Fruit fly (Drosophila melanogaster) whole organism, embryonic: ENCODE results near the gene CG15408.

Experiments used
- Blimp-1 ChIP-seq: fragments of 200-800 bp; sonication (Bioruptor generic); optimal IDR thresholded peaks from 3 replicates; lab custom pipeline; 2018; ENCODE audit warnings: missing biosample characterization, missing genetic modification characterization, mild to moderate bottlenecking, moderate library complexity, missing genetic modification reagents
- CG10543 ChIP-seq: fragments of 200-800 bp; sonication (Bioruptor generic); optimal IDR thresholded peaks from 3 replicates; lab custom pipeline; 2017; ENCODE audit warnings: missing biosample characterization, mild to moderate bottlenecking, missing genetic modification characterization, moderate library complexity
- CG10565 ChIP-seq: fragments of 200-800 bp; sonication (Bioruptor generic); optimal IDR thresholded peaks from 3 replicates; lab custom pipeline; 2016; ENCODE audit warnings: missing biosample characterization, mild to moderate bottlenecking, missing genetic modification characterization
- CG11398 ChIP-seq: fragments of 200-800 bp; sonication (Bioruptor generic); optimal IDR thresholded peaks from 2 replicates; lab custom pipeline; 2016; ENCODE audit warnings: missing biosample characterization, missing genetic modification characterization
- CG14667 ChIP-seq: fragments of 200-800 bp; sonication (Bioruptor generic); IDR thresholded peaks from 2 replicates; pipeline ENCODE4 v1.3.6; 2022; ENCODE audit warnings: missing biosample characterization, missing genetic modification characterization
- CG14965 ChIP-seq: fragments of 200-800 bp; sonication (Bioruptor generic); optimal IDR thresholded peaks from 2 replicates; lab custom pipeline; 2016; ENCODE audit warnings: missing biosample characterization, missing genetic modification characterization, borderline replicate concordance
- CG15073 ChIP-seq: fragments of 200-800 bp; sonication (Bioruptor generic); optimal IDR thresholded peaks from 2 replicates; lab custom pipeline; 2016; ENCODE audit warnings: missing biosample characterization, missing genetic modification characterization
- CG15479 ChIP-seq: fragments of 200-800 bp; sonication (Bioruptor generic); optimal IDR thresholded peaks from 3 replicates; lab custom pipeline; 2019; ENCODE audit warnings: missing biosample characterization, mild to moderate bottlenecking, missing genetic modification characterization, moderate library complexity
- CG1602 ChIP-seq: fragments of 200-800 bp; sonication (Bioruptor generic); optimal IDR thresholded peaks from 3 replicates; lab custom pipeline; 2016; ENCODE audit warnings: missing biosample characterization, missing genetic modification characterization
- CG17328 ChIP-seq: fragments of 200-800 bp; sonication (Bioruptor generic); IDR thresholded peaks from 2 replicates; pipeline ENCODE4 v1.3.6; 2022; ENCODE audit warnings: missing biosample characterization, missing genetic modification characterization
- CG18599 ChIP-seq: fragments of 200-800 bp; sonication (Bioruptor generic); optimal IDR thresholded peaks from 3 replicates; lab custom pipeline; 2017; ENCODE audit warnings: missing biosample characterization, missing genetic modification characterization, mild to moderate bottlenecking, moderate library complexity, missing genetic modification reagents
- CG30431 ChIP-seq: fragments of 200-800 bp; sonication (Bioruptor generic); optimal IDR thresholded peaks from 2 replicates; lab custom pipeline; 2017; ENCODE audit warnings: missing biosample characterization, missing genetic modification characterization
- CG32532 ChIP-seq: fragments of 200-800 bp; sonication (Bioruptor generic); IDR thresholded peaks from 2 replicates; pipeline ENCODE4 v1.3.6; 2022; ENCODE audit warnings: missing biosample characterization, missing genetic modification characterization
- CG4404 ChIP-seq: fragments of 200-800 bp; sonication (Bioruptor generic); IDR thresholded peaks from 2 replicates; pipeline ENCODE4 v1.3.6; 2022; ENCODE audit warnings: missing biosample characterization, missing genetic modification characterization
- CG4707 ChIP-seq: fragments of 200-800 bp; sonication (Bioruptor generic); optimal IDR thresholded peaks from 2 replicates; lab custom pipeline; 2018; ENCODE audit warnings: missing biosample characterization, mild to moderate bottlenecking, missing genetic modification characterization, moderate library complexity
- CG4820 ChIP-seq: fragments of 200-800 bp; sonication (Bioruptor generic); optimal IDR thresholded peaks from 3 replicates; lab custom pipeline; 2016; ENCODE audit warnings: missing biosample characterization, missing genetic modification characterization
- CG5180 ChIP-seq: fragments of 200-800 bp; sonication (Bioruptor generic); optimal IDR thresholded peaks from 3 replicates; lab custom pipeline; 2017; ENCODE audit warnings: missing biosample characterization, missing genetic modification characterization, mild to moderate bottlenecking, moderate library complexity, missing genetic modification reagents
- CG6254 ChIP-seq: fragments of 200-800 bp; sonication (Bioruptor generic); optimal IDR thresholded peaks from 3 replicates; lab custom pipeline; 2017; ENCODE audit warnings: mild to moderate bottlenecking, missing biosample characterization, missing genetic modification reagents, missing genetic modification characterization
- CG6654 ChIP-seq: fragments of 200-800 bp; sonication (Bioruptor generic); optimal IDR thresholded peaks from 2 replicates; lab custom pipeline; 2017; ENCODE audit warnings: missing biosample characterization, mild to moderate bottlenecking, missing genetic modification characterization
- CG8924 ChIP-seq: fragments of 200-800 bp; optimal IDR thresholded peaks from 3 replicates; lab custom pipeline; 2019; ENCODE audit warnings: missing biosample characterization, mild to moderate bottlenecking, missing genetic modification characterization, moderate library complexity
- CG8944 ChIP-seq: fragments of 200-800 bp; sonication (Bioruptor generic); optimal IDR thresholded peaks from 3 replicates; lab custom pipeline; 2016; ENCODE audit warnings: missing biosample characterization, missing genetic modification characterization
- CG9609 ChIP-seq: fragments of 200-800 bp; sonication (Bioruptor generic); optimal IDR thresholded peaks from 3 replicates; lab custom pipeline; 2016; ENCODE audit warnings: missing biosample characterization, missing genetic modification characterization
- CG9797 ChIP-seq: fragments of 200-800 bp; sonication (Bioruptor generic); optimal IDR thresholded peaks from 3 replicates; lab custom pipeline; 2018; ENCODE audit warnings: missing biosample characterization, mild to moderate bottlenecking, missing genetic modification characterization
- Dad ChIP-seq: fragments of 200-800 bp; sonication (Bioruptor generic); optimal IDR thresholded peaks from 3 replicates; lab custom pipeline; 2016; ENCODE audit warnings: missing biosample characterization, missing genetic modification characterization
- Deaf1 ChIP-seq: fragments of 200-800 bp; optimal IDR thresholded peaks from 3 replicates; lab custom pipeline; 2019; ENCODE audit warnings: missing biosample characterization, mild to moderate bottlenecking, missing genetic modification characterization, moderate library complexity
- Doc2 ChIP-seq: fragments of 200-800 bp; sonication (Bioruptor generic); IDR thresholded peaks from 2 replicates; pipeline ENCODE4 v1.3.6; 2022; ENCODE audit warnings: missing biosample characterization, missing genetic modification characterization
- Dp ChIP-seq: fragments of 200-800 bp; sonication (Bioruptor generic); optimal IDR thresholded peaks from 2 replicates; lab custom pipeline; 2018; ENCODE audit warnings: missing biosample characterization, mild to moderate bottlenecking, missing genetic modification characterization, moderate library complexity
- GATAe ChIP-seq: fragments of 200-800 bp; sonication (Bioruptor generic); conservative IDR thresholded peaks from 2 replicates; pipeline ENCODE4 v1.3.6; 2022; ENCODE audit warnings: missing biosample characterization, missing genetic modification characterization
- H15 ChIP-seq: fragments of 200-800 bp; sonication (Bioruptor generic); IDR thresholded peaks from 3 replicates; pipeline ENCODE4 v1.3.6; 2022; ENCODE audit warnings: missing biosample characterization, missing genetic modification characterization
- HLH4C ChIP-seq: fragments of 200-800 bp; sonication (Bioruptor generic); IDR thresholded peaks from 3 replicates; pipeline ENCODE4 v1.3.6; 2022; ENCODE audit warnings: missing biosample characterization, missing genetic modification characterization; ENCODE audit not compliant: partially characterized antibody
- Lhr ChIP-seq: fragments of 200-800 bp; sonication (Bioruptor generic); optimal IDR thresholded peaks from 3 replicates; lab custom pipeline; 2017; ENCODE audit warnings: mild to moderate bottlenecking, missing biosample characterization, missing genetic modification reagents, missing genetic modification characterization
- MESR4 ChIP-seq: fragments of 200-800 bp; sonication (Bioruptor generic); optimal IDR thresholded peaks from 2 replicates; lab custom pipeline; 2018; ENCODE audit warnings: missing biosample characterization, mild to moderate bottlenecking, missing genetic modification characterization, moderate library complexity
- YL-1 ChIP-seq: fragments of 200-800 bp; sonication (Bioruptor generic); optimal IDR thresholded peaks from 3 replicates; lab custom pipeline; 2017; ENCODE audit warnings: missing biosample characterization, mild to moderate bottlenecking, missing genetic modification characterization
- bigmax ChIP-seq: fragments of 200-800 bp; sonication (Bioruptor generic); optimal IDR thresholded peaks from 2 replicates; lab custom pipeline; 2018; ENCODE audit warnings: missing biosample characterization, mild to moderate bottlenecking, missing genetic modification characterization
- bowl ChIP-seq: fragments of 200-800 bp; sonication (Bioruptor generic); IDR thresholded peaks from 2 replicates; pipeline ENCODE4 v1.3.6; 2022; ENCODE audit warnings: missing biosample characterization, missing genetic modification characterization
- br ChIP-seq: fragments of >200 bp; optimal IDR thresholded peaks from 2 replicates; lab custom pipeline; 2017
- crc ChIP-seq: fragments of 200-800 bp; sonication (Bioruptor generic); optimal IDR thresholded peaks from 2 replicates; lab custom pipeline; 2016; ENCODE audit warnings: missing biosample characterization, missing genetic modification characterization
- eyg ChIP-seq: fragments of 200-800 bp; sonication (Bioruptor generic); optimal IDR thresholded peaks from 3 replicates; lab custom pipeline; 2016; ENCODE audit warnings: missing biosample characterization, missing genetic modification characterization
- fd64A ChIP-seq: fragments of 200-800 bp; sonication (Bioruptor generic); optimal IDR thresholded peaks from 3 replicates; lab custom pipeline; 2018; ENCODE audit warnings: missing biosample characterization, mild to moderate bottlenecking, missing genetic modification characterization
- gcm ChIP-seq: fragments of 200-800 bp; sonication (Bioruptor generic); optimal IDR thresholded peaks from 2 replicates; lab custom pipeline; 2019; ENCODE audit warnings: missing biosample characterization, mild to moderate bottlenecking, missing genetic modification characterization, moderate library complexity
- lola ChIP-seq, 3 experiments: fragments of >200 bp in 2 of 3; fragments of 200-800 bp in 1 of 3; sonication (Bioruptor generic) in 1 of 3; optimal IDR thresholded peaks; 2 replicates each; lab custom pipeline; 2017 to 2019; ENCODE audit warnings: missing biosample characterization in 3 of 3, missing genetic modification characterization in 3 of 3, mild to moderate bottlenecking in 1 of 3, moderate library complexity in 1 of 3
- lov ChIP-seq, 2 experiments: fragments of 200-800 bp in 1 of 2; fragments of >200 bp in 1 of 2; sonication (Bioruptor generic) in 1 of 2; IDR thresholded peaks in 1 of 2; optimal IDR thresholded peaks in 1 of 2; 2 replicates in 1 of 2; 3 replicates in 1 of 2; pipeline versions ENCODE4 v1.3.6 to Lab custom; 2017 to 2022; ENCODE audit warnings: missing biosample characterization in 1 of 2, missing genetic modification characterization in 1 of 2
- nmo ChIP-seq: fragments of 200-800 bp; sonication (Bioruptor generic); optimal IDR thresholded peaks from 2 replicates; lab custom pipeline; 2018; ENCODE audit warnings: missing biosample characterization, mild to moderate bottlenecking, missing genetic modification characterization, moderate library complexity
- p53 ChIP-seq: fragments of 200-800 bp; sonication (Bioruptor generic); optimal IDR thresholded peaks from 2 replicates; lab custom pipeline; 2016; ENCODE audit warnings: missing biosample characterization, missing genetic modification characterization
- phol ChIP-seq: fragments of 200-800 bp; sonication (Bioruptor generic); optimal IDR thresholded peaks from 3 replicates; lab custom pipeline; 2018; ENCODE audit warnings: missing biosample characterization, mild to moderate bottlenecking, missing genetic modification characterization, moderate library complexity
- tll ChIP-seq, 2 experiments: fragments of 200-800 bp in 1 of 2; fragments of >200 bp in 1 of 2; sonication (Bioruptor generic) in 1 of 2; optimal IDR thresholded peaks; 2 replicates each; lab custom pipeline; 2017 to 2019; ENCODE audit warnings: missing biosample characterization in 2 of 2, missing genetic modification characterization in 2 of 2, mild to moderate bottlenecking in 1 of 2, moderate library complexity in 1 of 2
- tx ChIP-seq: fragments of 200-800 bp; sonication (Bioruptor generic); optimal IDR thresholded peaks from 2 replicates; lab custom pipeline; 2016; ENCODE audit warnings: missing biosample characterization, missing genetic modification characterization

The CG15408 gene

dm6 chr2L:3301755-3302499 is 30.7 kb upstream of the CG15408 start (continued):
- peak; percentile 100 for TF ChIP-seq CG10543 (GFP tag; lab: Kevin White, UChicago)
- TF ChIP-seq gcm (GFP tag; lab: Kevin White, UChicago) = peak; percentile 100
- TF ChIP-seq HLH4C (GFP tag; lab: Robert Waterston, UW) = 0 out of 3 replicates have a peak, but pooled peaks have one; percentile 33
- peak; percentile 91 for TF ChIP-seq Deaf1 (tag; lab: Kevin White, UChicago)
- peak; percentile 99 for TF ChIP-seq YL-1 (GFP tag; lab: Kevin White, UChicago)
- peak; percentile 93 for TF ChIP-seq CG15073 (GFP tag; lab: Kevin White, UChicago)
- peak; percentile 99 for TF ChIP-seq CG17328
- TF ChIP-seq tx (GFP tag; lab: Kevin White, UChicago) = peak; percentile 99
- peak; percentile 97 for TF ChIP-seq Doc2 (GFP tag; lab: Robert Waterston, UW)
- peak; percentile 98 for TF ChIP-seq CG10565 (GFP tag; lab: Kevin White, UChicago)
- peak; percentile 99 for TF ChIP-seq p53
- TF ChIP-seq CG4820 (GFP tag; lab: Kevin White, UChicago) = peak; percentile 99
- peak; percentile 100 for TF ChIP-seq CG9609 (GFP tag; lab: Kevin White, UChicago)
- peak; percentile 99 for TF ChIP-seq GATAe (GFP tag; lab: Robert Waterston, UW)
- no peak for TF ChIP-seq lov (optimal IDR thresholded peaks at IDR 0.05; lab: Kevin White, UChicago)
- TF ChIP-seq lov (GFP tag; IDR thresholded peaks at IDR 0.05; lab: Robert Waterston, UW) = peak; percentile 99
- TF ChIP-seq CG4707 (GFP tag; lab: Kevin White, UChicago) = peak; percentile 97
- TF ChIP-seq lola (GFP tag; optimal IDR thresholded peaks at IDR 0.05; lab: Kevin White, UChicago) = peak in 1 of 3 experiments; percentile 99
- peak; percentile 100 for TF ChIP-seq Dad (GFP tag; lab: Kevin White, UChicago)
- peak; percentile 99 for TF ChIP-seq Lhr (GFP tag; lab: Kevin White, UChicago)
- TF ChIP-seq bigmax (GFP tag; lab: Kevin White, UChicago) = peak; percentile 85
- peak; percentile 99 for TF ChIP-seq CG11398 (GFP tag; lab: Kevin White, UChicago)
- peak; percentile 99 for TF ChIP-seq eyg (GFP tag; lab: Kevin White, UChicago)
- TF ChIP-seq CG14667 = peak; percentile 98
- peak; percentile 100 for TF ChIP-seq CG32532 (GFP tag; lab: Robert Waterston, UW)
- TF ChIP-seq phol (tag; lab: Kevin White, UChicago) = peak; percentile 99
- peak; percentile 99 for TF ChIP-seq crc
- no peak for TF ChIP-seq br (lab: Kevin White, UChicago)
- peak; percentile 99 for TF ChIP-seq fd64A (GFP tag; lab: Kevin White, UChicago)
- TF ChIP-seq CG5180 (GFP tag; lab: Kevin White, UChicago) = peak; percentile 94
- peak; percentile 60 for TF ChIP-seq Dp (GFP tag; lab: Kevin White, UChicago)
- TF ChIP-seq bowl = peak; percentile 97
- peak; percentile 85 for TF ChIP-seq CG15479
- TF ChIP-seq CG14965 (GFP tag; lab: Kevin White, UChicago) = peak; percentile 94
- TF ChIP-seq CG9797 (GFP tag; lab: Kevin White, UChicago) = peak; percentile 76
- peak; percentile 100 for TF ChIP-seq CG8944 (GFP tag; lab: Kevin White, UChicago)
- peak; percentile 99 for TF ChIP-seq Blimp-1 (GFP tag; lab: Kevin White, UChicago)
- TF ChIP-seq CG1602 (GFP tag; lab: Kevin White, UChicago) = peak; percentile 99
- peak; percentile 100 for TF ChIP-seq CG8924 (tag; lab: Kevin White, UChicago)
- TF ChIP-seq CG18599 = peak; percentile 100
- peak; percentile 100 for TF ChIP-seq nmo
- peak in 1 of 2 experiments; percentile 90 for TF ChIP-seq tll (GFP tag; optimal IDR thresholded peaks at IDR 0.05; lab: Kevin White, UChicago)
- TF ChIP-seq CG30431 (GFP tag; lab: Kevin White, UChicago) = peak; percentile 99
- TF ChIP-seq MESR4 (GFP tag; lab: Kevin White, UChicago) = peak; percentile 95
- peak; percentile 99 for TF ChIP-seq CG4404
- TF ChIP-seq CG6254 (GFP tag; lab: Kevin White, UChicago) = peak; percentile 98
- peak; percentile 99 for TF ChIP-seq H15 (GFP tag; lab: Robert Waterston, UW)
- TF ChIP-seq CG6654 (GFP tag; lab: Kevin White, UChicago) = peak; percentile 96
